Fruit fly (Drosophila melanogaster) S2 (cell line): ENCODE data around the gene Mnat9.

Source experiments
- CG8478 ChIP-seq: fragments of >200 bp; optimal IDR thresholded peaks from 2 replicates; lab custom pipeline; 2018
- CTCF ChIP-seq, 2 experiments: fragments of >200 bp; optimal IDR thresholded peaks; 2 replicates each; lab custom pipeline; 2018

DNA sequence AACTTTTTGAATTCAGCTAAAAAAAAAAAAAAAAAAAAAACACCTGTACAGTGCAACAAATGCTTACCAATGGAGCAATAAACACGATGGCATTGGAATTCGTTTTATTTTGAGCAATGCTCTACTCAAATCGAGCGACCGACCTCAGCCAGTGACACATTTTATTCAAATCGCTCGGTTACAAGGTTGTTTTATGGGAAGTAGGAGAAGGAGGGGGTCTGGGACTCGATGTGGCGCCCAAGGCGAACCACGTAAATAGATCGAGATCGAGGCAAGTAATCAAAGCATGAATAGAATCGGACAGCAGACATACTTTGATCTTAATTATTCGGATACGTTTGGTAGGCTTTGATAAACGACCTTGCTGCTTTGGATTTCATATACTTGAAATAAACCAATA lies 12.7 kb downstream of the Mnat9 start:
- TF ChIP-seq CG8478 (lab: Kevin White, UChicago) (no peak), CTCF (optimal IDR thresholded peaks at IDR 0.05; lab: Kevin White, UChicago) (no peak)
